Worm (Caenorhabditis elegans): ENCODE measurements around the gene ZK637.15.

ce11 chrIII:8956146-8956646 is 36.3 kb downstream of the ZK637.15 start, which contains the start of the genes ZK643.5 and ZK643.2:
- peak; percentile 99 for TF ChIP-seq T22C8.4 (GFP tag; IDR thresholded peaks at IDR 0.05)
- no peak for TF ChIP-seq cog-1 (tag; optimal IDR thresholded peaks at IDR 0.05)
- no peak for TF ChIP-seq med-1 (GFP tag; optimal IDR thresholded peaks at IDR 0.05; ENCODE audit: insufficient read depth)
- TF ChIP-seq ztf-29 (GFP tag; IDR thresholded peaks at IDR 0.05), result no peak
- TF ChIP-seq ref-1 (GFP tag; conservative IDR thresholded peaks at IDR 0.05), result no peak
- no peak for TF ChIP-seq ztf-23 (GFP tag; IDR thresholded peaks at IDR 0.05)
- TF ChIP-seq flt-1 (GFP tag; IDR thresholded peaks at IDR 0.05), result no peak
- no peak for TF ChIP-seq tab-1 (GFP tag; IDR thresholded peaks at IDR 0.05)
